Worm (Caenorhabditis elegans): ENCODE measurements around the gene F42A8.1.

Gene F42A8.1

ce11 chrII:9377158-9377557, 30.8 kb upstream of the F42A8.1 start, which contains the start of gene C06C3.10:
Gene C06C3.10 (minus strand): TSS chrII:9377258.
- TF ChIP-seq mml-1 (tag; optimal IDR thresholded peaks at IDR 0.05) (no peak), jun-1 (tag; optimal IDR thresholded peaks at IDR 0.05) (no peak), nhr-23 (tag; optimal IDR thresholded peaks at IDR 0.05) (no peak), nhr-77 (tag; optimal IDR thresholded peaks at IDR 0.05) (no peak), aly-2 (tag; optimal IDR thresholded peaks at IDR 0.05) (no peak), nhr-12 (tag; optimal IDR thresholded peaks at IDR 0.05) (no peak), egl-5 (tag; optimal IDR thresholded peaks at IDR 0.05) (no peak), lin-39 (tag; optimal IDR thresholded peaks at IDR 0.05) (no peak), nhr-76 (tag; optimal IDR thresholded peaks at IDR 0.05) (no peak), hmg-11 (tag; optimal IDR thresholded peaks at IDR 0.05) (no peak), nhr-11 (tag; optimal IDR thresholded peaks at IDR 0.05) (no peak), nhr-28 (tag; optimal IDR thresholded peaks at IDR 0.05) (no peak), tbx-2 (tag; optimal IDR thresholded peaks at IDR 0.05) (no peak), pha-4 (tag; optimal IDR thresholded peaks at IDR 0.05) (no peak), elt-3 (tag; optimal IDR thresholded peaks at IDR 0.05) (no peak), ceh-82 (tag; optimal IDR thresholded peaks at IDR 0.05) (no peak), elt-2 (tag; optimal IDR thresholded peaks at IDR 0.05) (no peak)

ce11 chrII:9374807-9375206, 28.4 kb upstream of the F42A8.1 start, which contains the start of gene C06C3.12:
Gene C06C3.12 (plus strand): TSS chrII:9375107.
- no peak for TF ChIP-seq ZK546.5 (tag; optimal IDR thresholded peaks at IDR 0.05)
- TF ChIP-seq zag-1 (tag; optimal IDR thresholded peaks at IDR 0.05), result no peak
- no peak for TF ChIP-seq lin-15B (tag; optimal IDR thresholded peaks at IDR 0.05)
- peak; percentile 1 for TF ChIP-seq elt-2 (tag; optimal IDR thresholded peaks at IDR 0.05)
- no peak for TF ChIP-seq ama-1 (optimal IDR thresholded peaks at IDR 0.05)

ce11 chrII:9372991-9373390, 26.6 kb upstream of the F42A8.1 start, which contains the start of gene C06C3.4:
Gene C06C3.4 (plus strand): TSS chrII:9373291.
- TF ChIP-seq skn-1 (tag; optimal IDR thresholded peaks at IDR 0.05), result no peak
- no peak for TF ChIP-seq eor-1 (tag; optimal IDR thresholded peaks at IDR 0.05)
- no peak for TF ChIP-seq fkh-10 (GFP tag; optimal IDR thresholded peaks at IDR 0.05)
- no peak for TF ChIP-seq lin-15B (tag; optimal IDR thresholded peaks at IDR 0.05)
- TF ChIP-seq egl-5 (tag; optimal IDR thresholded peaks at IDR 0.05), result no peak
- no peak for TF ChIP-seq ceh-28 (tag; optimal IDR thresholded peaks at IDR 0.05)
- TF ChIP-seq lin-39 (tag; optimal IDR thresholded peaks at IDR 0.05), result no peak
- no peak for TF ChIP-seq ceh-82 (tag; optimal IDR thresholded peaks at IDR 0.05)
- TF ChIP-seq nhr-25 (tag; optimal IDR thresholded peaks at IDR 0.05), result no peak
- TF ChIP-seq ztf-4 (tag; optimal IDR thresholded peaks at IDR 0.05), result no peak
- TF ChIP-seq unc-39 (tag; optimal IDR thresholded peaks at IDR 0.05), result no peak
- no peak for TF ChIP-seq fos-1 (tag; optimal IDR thresholded peaks at IDR 0.05)
- no peak for TF ChIP-seq nhr-28 (tag; optimal IDR thresholded peaks at IDR 0.05)
- no peak for TF ChIP-seq tbx-2 (tag; optimal IDR thresholded peaks at IDR 0.05)
- no peak for TF ChIP-seq nhr-77 (tag; optimal IDR thresholded peaks at IDR 0.05)

ce11 chrII:9372393-9372792, 26.0 kb upstream of the F42A8.1 start, which contains the start of gene C06C3.3:
Gene C06C3.3 (minus strand): TSS chrII:9372493.
- TF ChIP-seq R02D3.7 (tag; optimal IDR thresholded peaks at IDR 0.05), result no peak
- TF ChIP-seq elt-2 (tag; optimal IDR thresholded peaks at IDR 0.05), result no peak
- TF ChIP-seq ceh-28 (tag; optimal IDR thresholded peaks at IDR 0.05), result no peak
- TF ChIP-seq pqm-1 (tag; optimal IDR thresholded peaks at IDR 0.05), result no peak
- no peak for TF ChIP-seq pha-4 (tag; optimal IDR thresholded peaks at IDR 0.05)
- TF ChIP-seq ztf-4 (tag; optimal IDR thresholded peaks at IDR 0.05), result no peak
- TF ChIP-seq snpc-4 (tag; optimal IDR thresholded peaks at IDR 0.05), result no peak
- no peak for TF ChIP-seq lsy-12 (tag; optimal IDR thresholded peaks at IDR 0.05)
- TF ChIP-seq zag-1 (tag; optimal IDR thresholded peaks at IDR 0.05), result no peak
- no peak for TF ChIP-seq nhr-12 (tag; optimal IDR thresholded peaks at IDR 0.05)
- TF ChIP-seq aly-2 (tag; optimal IDR thresholded peaks at IDR 0.05), result no peak
- no peak for TF ChIP-seq nhr-77 (tag; optimal IDR thresholded peaks at IDR 0.05)
- no peak for TF ChIP-seq egl-5 (tag; optimal IDR thresholded peaks at IDR 0.05)
- TF ChIP-seq unc-62 (GFP tag; optimal IDR thresholded peaks at IDR 0.05), result no peak
- no peak for TF ChIP-seq ama-1 (optimal IDR thresholded peaks at IDR 0.05)
- no peak for TF ChIP-seq daf-12 (tag; optimal IDR thresholded peaks at IDR 0.05)
- no peak for TF ChIP-seq unc-39 (tag; optimal IDR thresholded peaks at IDR 0.05)
- TF ChIP-seq nhr-237 (tag; optimal IDR thresholded peaks at IDR 0.05), result no peak
- TF ChIP-seq fos-1 (tag; optimal IDR thresholded peaks at IDR 0.05), result no peak

All from whole organism, L3 larva.